Worm (Caenorhabditis elegans) whole organism, L2 larva: Measurements from ENCODE around the gene sdz-1.

Source experiments
- C34F6.9 ChIP-seq: fragments of 150-350 bp; optimal IDR thresholded peaks from 2 replicates; lab custom pipeline; 2014; ENCODE audit warnings: missing biosample characterization, missing genetic modification characterization
- F13H6.1 ChIP-seq: sonication (generic microtip); optimal IDR thresholded peaks from 2 replicates; lab custom pipeline; 2016; ENCODE audit warnings: missing genetic modification characterization, missing compliant biosample characterization
- R02D3.7 ChIP-seq: fragments of 150-350 bp; optimal IDR thresholded peaks from 2 replicates; lab custom pipeline; 2014; ENCODE audit warnings: missing biosample characterization, missing genetic modification characterization
- Y55F3AM.14 ChIP-seq: fragments of 200-800 bp; sonication (Bioruptor generic); optimal IDR thresholded peaks from 2 replicates; lab custom pipeline; 2018; ENCODE audit warnings: mild to moderate bottlenecking, missing genetic modification characterization, missing compliant biosample characterization
- ZK546.5 ChIP-seq: sonication (generic microtip); optimal IDR thresholded peaks from 2 replicates; lab custom pipeline; 2017; ENCODE audit warnings: missing biosample characterization, missing genetic modification characterization
- alr-1 ChIP-seq: fragments of 150-350 bp; optimal IDR thresholded peaks from 2 replicates; lab custom pipeline; 2014; ENCODE audit warnings: missing biosample characterization, missing genetic modification characterization
- aly-2 ChIP-seq: fragments of 150-350 bp; optimal IDR thresholded peaks from 2 replicates; lab custom pipeline; 2014; ENCODE audit warnings: missing biosample characterization, missing genetic modification characterization
- ama-1 ChIP-seq: fragments of 150-350 bp; optimal IDR thresholded peaks from 2 replicates; lab custom pipeline; 2018; ENCODE audit warnings: inconsistent platforms
- blmp-1 ChIP-seq: sonication (generic microtip); optimal IDR thresholded peaks from 2 replicates; lab custom pipeline; 2017; ENCODE audit warnings: missing genetic modification characterization, mild to moderate bottlenecking, missing compliant biosample characterization, antibody characterized with exemption, moderate library complexity; ENCODE audit not compliant: insufficient read depth
- ceh-82 ChIP-seq: fragments of 150-350 bp; optimal IDR thresholded peaks from 2 replicates; lab custom pipeline; 2014; ENCODE audit warnings: missing biosample characterization, missing genetic modification characterization
- crh-2 ChIP-seq: sonication (generic microtip); optimal IDR thresholded peaks from 2 replicates; lab custom pipeline; 2017; ENCODE audit warnings: missing biosample characterization, missing genetic modification characterization
- egl-27 ChIP-seq: sonication (generic microtip); optimal IDR thresholded peaks from 3 replicates; lab custom pipeline; 2017; ENCODE audit warnings: missing biosample characterization, missing genetic modification reagents, missing genetic modification characterization
- elt-1 ChIP-seq: fragments of 150-350 bp; optimal IDR thresholded peaks from 2 replicates; lab custom pipeline; 2014; ENCODE audit warnings: missing biosample characterization, missing genetic modification characterization
- elt-3 ChIP-seq: sonication (generic microtip); optimal IDR thresholded peaks from 2 replicates; lab custom pipeline; 2017; ENCODE audit warnings: missing biosample characterization, missing genetic modification characterization
- fos-1 ChIP-seq: fragments of 150-350 bp; optimal IDR thresholded peaks from 2 replicates; lab custom pipeline; 2014; ENCODE audit warnings: missing biosample characterization, missing genetic modification characterization
- gmeb-1 ChIP-seq: fragments of 150-350 bp; optimal IDR thresholded peaks from 2 replicates; lab custom pipeline; 2014; ENCODE audit warnings: missing biosample characterization, missing genetic modification characterization
- lin-11 ChIP-seq: fragments of 150-350 bp; sonication (generic microtip); optimal IDR thresholded peaks from 2 replicates; lab custom pipeline; 2014; ENCODE audit warnings: missing biosample characterization, missing genetic modification characterization, inconsistent platforms, mixed read lengths
- lin-13 ChIP-seq: fragments of 150-350 bp; optimal IDR thresholded peaks from 2 replicates; lab custom pipeline; 2014; ENCODE audit warnings: missing biosample characterization, missing genetic modification reagents, missing genetic modification characterization
- lin-39 ChIP-seq: fragments of 150-350 bp; optimal IDR thresholded peaks from 2 replicates; lab custom pipeline; 2014; ENCODE audit warnings: missing biosample characterization, missing genetic modification reagents, missing genetic modification characterization
- lsy-2 ChIP-seq, 2 experiments: fragments of 150-350 bp in 1 of 2; sonication (generic microtip) in 1 of 2; optimal IDR thresholded peaks; 2 replicates each; lab custom pipeline; 2014 to 2017; ENCODE audit warnings: missing biosample characterization in 2 of 2, missing genetic modification characterization in 2 of 2
- mab-5 ChIP-seq: fragments of 150-350 bp; optimal IDR thresholded peaks from 2 replicates; lab custom pipeline; 2014; ENCODE audit warnings: missing biosample characterization, missing genetic modification characterization
- mbf-1 ChIP-seq: sonication (generic microtip); optimal IDR thresholded peaks from 2 replicates; lab custom pipeline; 2017; ENCODE audit warnings: missing biosample characterization, missing genetic modification characterization
- mdl-1 ChIP-seq, 2 experiments: fragments of 150-350 bp in 1 of 2; sonication (generic microtip) in 1 of 2; optimal IDR thresholded peaks; 2 replicates each; lab custom pipeline; 2017; ENCODE audit warnings: missing biosample characterization in 2 of 2, missing genetic modification characterization in 2 of 2
- nhr-10 ChIP-seq: sonication (generic microtip); optimal IDR thresholded peaks from 2 replicates; lab custom pipeline; 2017; ENCODE audit warnings: missing biosample characterization, missing genetic modification characterization
- nhr-11 ChIP-seq: fragments of 150-350 bp; optimal IDR thresholded peaks from 2 replicates; lab custom pipeline; 2014; ENCODE audit warnings: missing biosample characterization, missing genetic modification characterization
- nhr-12 ChIP-seq: fragments of 150-350 bp; optimal IDR thresholded peaks from 2 replicates; lab custom pipeline; 2014; ENCODE audit warnings: missing biosample characterization, missing genetic modification characterization
- nhr-129 ChIP-seq: fragments of 150-350 bp; optimal IDR thresholded peaks from 2 replicates; lab custom pipeline; 2014; ENCODE audit warnings: missing biosample characterization, missing genetic modification characterization
- nhr-23 ChIP-seq: fragments of 150-350 bp; optimal IDR thresholded peaks from 2 replicates; lab custom pipeline; 2014; ENCODE audit warnings: missing biosample characterization, missing genetic modification reagents, missing genetic modification characterization
- nhr-237 ChIP-seq: fragments of 150-350 bp; optimal IDR thresholded peaks from 2 replicates; lab custom pipeline; 2014; ENCODE audit warnings: missing biosample characterization, missing genetic modification characterization
- nhr-25 ChIP-seq: fragments of 150-350 bp; sonication (generic microtip); optimal IDR thresholded peaks from 3 replicates; lab custom pipeline; 2014; ENCODE audit warnings: missing biosample characterization, missing genetic modification characterization
- nhr-6 ChIP-seq: fragments of 150-350 bp; optimal IDR thresholded peaks from 2 replicates; lab custom pipeline; 2014; ENCODE audit warnings: missing biosample characterization, missing genetic modification characterization
- nhr-77 ChIP-seq: fragments of 150-350 bp; optimal IDR thresholded peaks from 2 replicates; lab custom pipeline; 2014; ENCODE audit warnings: missing biosample characterization, missing genetic modification characterization
- peb-1 ChIP-seq: fragments of 150-350 bp; optimal IDR thresholded peaks from 2 replicates; lab custom pipeline; 2014; ENCODE audit warnings: missing biosample characterization, missing genetic modification characterization
- sem-4 ChIP-seq: fragments of 150-350 bp; optimal IDR thresholded peaks from 2 replicates; lab custom pipeline; 2014; ENCODE audit warnings: missing biosample characterization, missing genetic modification reagents, missing genetic modification characterization
- skn-1 ChIP-seq: sonication (generic microtip); optimal IDR thresholded peaks from 2 replicates; lab custom pipeline; 2017; ENCODE audit warnings: missing biosample characterization, missing genetic modification characterization
- sma-3 ChIP-seq: sonication (generic microtip); optimal IDR thresholded peaks from 2 replicates; lab custom pipeline; 2016; ENCODE audit warnings: missing genetic modification reagents, missing genetic modification characterization, missing compliant biosample characterization
- sma-9 ChIP-seq, 2 experiments: fragments of 150-350 bp in 1 of 2; sonication (generic microtip) in 1 of 2; optimal IDR thresholded peaks; 2 replicates each; lab custom pipeline; 2014 to 2016; ENCODE audit warnings: missing genetic modification characterization in 2 of 2, mild to moderate bottlenecking in 1 of 2, missing biosample characterization in 1 of 2, missing compliant biosample characterization in 1 of 2, missing genetic modification reagents in 1 of 2, moderate library complexity in 1 of 2
- snpc-4 ChIP-seq: fragments of 150-350 bp; optimal IDR thresholded peaks from 2 replicates; lab custom pipeline; 2014; ENCODE audit warnings: missing biosample characterization, missing genetic modification characterization
- unc-55 ChIP-seq: fragments of 150-350 bp; sonication (generic microtip); optimal IDR thresholded peaks from 3 replicates; lab custom pipeline; 2014; ENCODE audit warnings: missing biosample characterization, missing genetic modification reagents, missing genetic modification characterization
- unc-62 ChIP-seq: fragments of 150-350 bp; optimal IDR thresholded peaks from 2 replicates; lab custom pipeline; 2014; ENCODE audit warnings: missing biosample characterization, missing genetic modification reagents, missing genetic modification characterization
- zag-1 ChIP-seq: fragments of 150-350 bp; optimal IDR thresholded peaks from 2 replicates; lab custom pipeline; 2014; ENCODE audit warnings: missing biosample characterization, missing genetic modification characterization
- ztf-1 ChIP-seq: fragments of 200-800 bp; sonication (Bioruptor generic); conservative IDR thresholded peaks from 2 replicates; pipeline ENCODE4 v1.3.6; 2022; ENCODE audit warnings: missing genetic modification characterization, missing compliant biosample characterization
- ztf-11 ChIP-seq: sonication (generic microtip); optimal IDR thresholded peaks from 2 replicates; lab custom pipeline; 2017; ENCODE audit warnings: missing biosample characterization, missing genetic modification characterization

sdz-1 gene

DNA sequence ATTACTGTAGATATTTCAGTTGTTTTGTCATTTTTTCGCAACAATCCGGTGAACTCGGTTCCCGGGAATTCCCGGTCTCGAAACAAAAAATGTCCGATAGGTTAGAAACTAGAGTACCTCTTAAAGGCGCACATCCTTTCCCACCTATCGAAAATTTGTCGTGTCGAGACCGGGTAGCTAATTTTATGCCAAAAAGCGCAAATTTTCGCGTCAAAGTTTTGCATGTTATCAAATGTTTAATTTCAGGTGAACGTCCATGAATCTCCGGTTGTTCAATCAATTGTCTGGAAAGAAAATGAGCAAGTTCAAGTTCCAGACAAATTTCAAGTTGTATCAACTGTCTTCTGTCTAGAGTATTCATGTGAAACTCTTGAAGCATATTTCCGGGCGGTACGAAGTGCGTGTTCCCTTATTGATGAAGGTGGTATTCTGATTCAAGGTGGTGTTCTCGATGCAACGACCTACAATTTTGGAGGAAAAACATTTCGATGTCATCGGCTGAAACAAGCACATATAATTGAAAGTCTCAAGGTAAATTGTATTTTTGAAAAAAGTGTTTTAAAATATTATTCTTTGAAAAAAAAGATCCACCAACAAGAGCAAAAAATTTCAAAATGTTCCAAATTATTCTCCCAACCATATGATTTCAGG is 14.4 kb downstream of the sdz-1 start (continued):
- TF ChIP-seq lin-13 (GFP tag; lab: Kevin White, UChicago) (no peak), lin-11 (no peak), fos-1 (tag; lab: Kevin White, UChicago) (no peak)

DNA sequence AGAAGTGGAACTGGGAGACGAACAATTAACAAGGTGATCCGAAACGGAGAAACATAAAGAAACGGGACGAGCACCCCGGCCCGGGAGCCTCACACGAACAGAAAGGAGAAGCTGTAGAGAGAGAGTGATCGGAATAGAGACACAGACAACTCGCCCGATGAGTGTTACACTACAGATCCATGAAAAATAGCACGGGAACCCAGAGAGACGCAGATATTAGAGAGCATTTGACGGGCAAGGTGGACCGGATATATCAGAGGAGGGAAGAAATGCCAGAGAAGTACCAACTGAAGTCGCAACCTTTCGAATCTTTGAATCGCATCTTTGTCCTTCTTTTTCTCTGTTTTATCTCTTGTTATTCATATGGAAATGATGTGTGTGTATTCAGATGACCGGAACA is 15.7 kb downstream of the sdz-1 start, which contains the start of gene anmt-1:
TSS of gene anmt-1 (plus strand) at position 388 of the 400 bp plus-strand sequence.
- TF ChIP-seq F13H6.1 (peak; percentile 61), elt-1 (tag; lab: Kevin White, UChicago) (no peak), sma-9 (GFP tag; optimal IDR thresholded peaks at IDR 0.05; lab: Kevin White, UChicago) (no peak), sma-9 (tag; optimal IDR thresholded peaks at IDR 0.05; lab: Kevin White, UChicago) (no peak), ztf-11 (tag; lab: Kevin White, UChicago) (no peak), peb-1 (no peak), mbf-1 (tag; lab: Kevin White, UChicago) (no peak), elt-3 (tag; lab: Kevin White, UChicago) (no peak), nhr-129 (tag; lab: Kevin White, UChicago) (peak; percentile 22), nhr-10 (tag; lab: Kevin White, UChicago) (no peak), lsy-2 (tag; optimal IDR thresholded peaks at IDR 0.05; lab: Kevin White, UChicago) (no peak), zag-1 (no peak)
- TF ChIP-seq, all 48 proteins: peak for 2

DNA sequence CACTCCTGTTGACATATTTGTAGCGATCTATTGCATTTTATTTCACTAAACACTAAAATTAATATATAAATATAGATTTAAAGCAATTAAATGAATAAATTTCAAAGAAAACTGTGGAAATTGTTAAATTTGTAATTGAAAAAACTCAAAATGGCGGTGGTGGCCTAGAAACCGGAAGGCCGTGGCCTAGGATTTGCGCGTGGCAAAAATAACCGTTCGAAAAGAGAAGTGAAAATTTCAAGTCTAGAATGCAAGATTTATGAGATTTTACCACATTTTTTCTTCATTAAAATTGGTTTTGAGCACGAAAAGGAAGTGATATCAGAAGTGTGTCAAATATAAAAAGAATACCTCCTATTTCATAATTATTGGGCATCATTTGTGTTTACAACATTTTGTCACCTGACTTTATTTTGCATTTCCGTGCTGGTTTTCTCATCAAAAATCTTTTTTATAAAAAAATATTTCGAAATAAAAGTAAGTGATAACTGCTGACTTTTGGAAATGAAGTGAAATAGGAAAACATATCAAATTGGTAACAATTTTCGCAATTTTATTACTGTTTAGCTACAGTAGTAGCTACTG is 16.4 kb downstream of the sdz-1 start, which contains the start of gene fli-1:
TSS of gene fli-1 (minus strand) at position 58 of the 585 bp plus-strand sequence.
- TF ChIP-seq aly-2 (no peak), blmp-1 (no peak), lsy-2 (tag; optimal IDR thresholded peaks at IDR 0.05; lab: Kevin White, UChicago) (peak in 1 of 2 experiments; percentile 34), C34F6.9 (tag; lab: Kevin White, UChicago) (peak; percentile 45), unc-55 (GFP tag; lab: Kevin White, UChicago) (peak; percentile 19)

DNA sequence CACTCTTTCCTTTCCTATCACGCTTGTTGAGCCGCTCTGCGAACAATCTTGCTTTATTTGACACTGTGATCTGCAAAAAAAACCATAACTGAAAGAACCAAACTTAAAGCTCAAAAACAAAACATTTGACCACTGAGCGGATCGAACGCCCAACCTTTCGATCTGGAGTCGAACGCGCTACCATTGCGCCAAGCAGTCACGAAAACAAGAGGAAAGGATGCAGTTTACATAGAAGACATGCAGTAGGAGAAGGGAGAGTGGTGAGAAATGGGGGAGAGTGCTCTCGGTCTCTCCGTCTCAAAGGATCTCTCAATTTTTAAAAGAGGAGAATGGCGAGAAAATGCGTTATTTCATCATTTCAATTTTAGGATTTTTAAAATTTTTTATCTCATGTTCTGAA is 21.8 kb downstream of the sdz-1 start:
- TF ChIP-seq nhr-12 (tag; lab: Kevin White, UChicago), result no peak
- TF ChIP-seq elt-1 (tag; lab: Kevin White, UChicago), result no peak
- no peak for TF ChIP-seq ceh-82
- peak; percentile 58 to 74 for TF ChIP-seq lsy-2 (tag; optimal IDR thresholded peaks at IDR 0.05; lab: Kevin White, UChicago)
- peak; percentile 62 for TF ChIP-seq sma-3 (GFP tag; lab: Kevin White, UChicago)
- peak; percentile 64 for TF ChIP-seq C34F6.9 (tag; lab: Kevin White, UChicago)
- no peak for TF ChIP-seq lin-39 (tag; lab: Kevin White, UChicago)
- peak; percentile 91 for TF ChIP-seq nhr-129 (tag; lab: Kevin White, UChicago)
- TF ChIP-seq unc-55 (GFP tag; lab: Kevin White, UChicago), result peak; percentile 82
- no peak for TF ChIP-seq blmp-1
- peak; percentile 32 for TF ChIP-seq lin-11
- TF ChIP-seq ama-1 (lab: Kevin White, UChicago), result no peak
- TF ChIP-seq F13H6.1, result peak; percentile 53
- TF ChIP-seq sma-9 (GFP tag; optimal IDR thresholded peaks at IDR 0.05; lab: Kevin White, UChicago), result peak; percentile 79
- TF ChIP-seq sma-9 (tag; optimal IDR thresholded peaks at IDR 0.05; lab: Kevin White, UChicago), result no peak
- no peak for TF ChIP-seq nhr-23 (tag; lab: Kevin White, UChicago)
- no peak for TF ChIP-seq peb-1
- no peak for TF ChIP-seq ztf-1
- peak; percentile 68 for TF ChIP-seq Y55F3AM.14 (GFP tag; lab: Kevin White, UChicago)
- TF ChIP-seq mdl-1 (tag; optimal IDR thresholded peaks at IDR 0.05; lab: Kevin White, UChicago), result no peak
- peak; percentile 60 for TF ChIP-seq lin-13 (GFP tag; lab: Kevin White, UChicago)
- TF ChIP-seq snpc-4, result no peak
- no peak for TF ChIP-seq R02D3.7 (tag; lab: Kevin White, UChicago)
- TF ChIP-seq nhr-11 (tag; lab: Kevin White, UChicago), result no peak
- no peak for TF ChIP-seq aly-2
- no peak for TF ChIP-seq nhr-10 (tag; lab: Kevin White, UChicago)
- peak; percentile 44 for TF ChIP-seq nhr-25 (tag; lab: Kevin White, UChicago)
- no peak for TF ChIP-seq unc-62 (GFP tag; lab: Kevin White, UChicago)
- peak; percentile 54 for TF ChIP-seq egl-27 (tag; lab: Kevin White, UChicago)
- TF ChIP-seq ZK546.5 (tag; lab: Kevin White, UChicago), result no peak
- no peak for TF ChIP-seq ztf-11 (tag; lab: Kevin White, UChicago)
- TF ChIP-seq mab-5 (tag; lab: Kevin White, UChicago), result no peak
- TF ChIP-seq nhr-237 (tag; lab: Kevin White, UChicago), result no peak
- no peak for TF ChIP-seq elt-3 (tag; lab: Kevin White, UChicago)
- TF ChIP-seq skn-1 (tag; lab: Kevin White, UChicago), result no peak
- TF ChIP-seq gmeb-1 (tag; lab: Kevin White, UChicago), result peak; percentile 58
- peak; percentile 34 for TF ChIP-seq sem-4 (tag; lab: Kevin White, UChicago)
- TF ChIP-seq nhr-77 (tag; lab: Kevin White, UChicago), result no peak
- TF ChIP-seq nhr-6 (tag; lab: Kevin White, UChicago), result no peak
- no peak for TF ChIP-seq mbf-1 (tag; lab: Kevin White, UChicago)
- peak; percentile 43 for TF ChIP-seq fos-1 (tag; lab: Kevin White, UChicago)
- peak; percentile 57 for TF ChIP-seq crh-2 (tag; lab: Kevin White, UChicago)
- TF ChIP-seq alr-1 (tag; lab: Kevin White, UChicago), result no peak
